Fruit fly (Drosophila melanogaster) whole organism, wandering third instar larva: Measurements from ENCODE around the gene TrpRS.

Source experiments
- Abd-B ChIP-seq: fragments of >200 bp; optimal IDR thresholded peaks from 2 replicates; lab custom pipeline; 2017; ENCODE audit warnings: missing biosample characterization, missing genetic modification characterization
- CrebA ChIP-seq: fragments of 200-800 bp; sonication (Bioruptor generic); optimal IDR thresholded peaks from 2 replicates; lab custom pipeline; 2016; ENCODE audit warnings: missing biosample characterization, mild to moderate bottlenecking, missing genetic modification characterization, borderline replicate concordance
- Dfd ChIP-seq: fragments of >200 bp; optimal IDR thresholded peaks from 2 replicates; lab custom pipeline; 2017; ENCODE audit warnings: missing biosample characterization, missing genetic modification characterization
- Dif ChIP-seq: fragments of 200-275, 200-300 bp; sonication (Bioruptor generic); optimal IDR thresholded peaks from 2 replicates; lab custom pipeline; 2018; ENCODE audit warnings: missing biosample characterization, missing genetic modification characterization; ENCODE audit not compliant: partially characterized antibody
- HLH106 ChIP-seq: fragments of 200-800 bp; optimal IDR thresholded peaks from 3 replicates; lab custom pipeline; 2019; ENCODE audit warnings: missing biosample characterization, mild to moderate bottlenecking, missing genetic modification characterization, moderate library complexity
- Hnf4 ChIP-seq: fragments of 200-800 bp; sonication (Bioruptor generic); optimal IDR thresholded peaks from 2 replicates; lab custom pipeline; 2016; ENCODE audit warnings: missing biosample characterization, mild to moderate bottlenecking, missing genetic modification characterization
- Hr83 ChIP-seq: fragments of 200-300 bp; sonication (Bioruptor generic); optimal IDR thresholded peaks from 2 replicates; lab custom pipeline; 2016; ENCODE audit warnings: missing biosample characterization, mild to moderate bottlenecking, missing genetic modification characterization, moderate library complexity; ENCODE audit not compliant: poor library complexity, severe bottlenecking
- Jra ChIP-seq: sonication (Bioruptor generic); optimal IDR thresholded peaks from 2 replicates; lab custom pipeline; 2016; ENCODE audit warnings: missing biosample characterization, missing genetic modification characterization
- Mio ChIP-seq: sonication (Bioruptor generic); optimal IDR thresholded peaks from 2 replicates; lab custom pipeline; 2016; ENCODE audit warnings: missing biosample characterization, missing genetic modification characterization
- Myc ChIP-seq: fragments of >200 bp; optimal IDR thresholded peaks from 2 replicates; lab custom pipeline; 2017
- N ChIP-seq: fragments of >200 bp; optimal IDR thresholded peaks from 2 replicates; lab custom pipeline; 2018; ENCODE audit warnings: missing biosample characterization, missing external identifiers, missing genetic modification characterization
- OdsH ChIP-seq: fragments of 200-800 bp; sonication (Bioruptor generic); optimal IDR thresholded peaks from 2 replicates; lab custom pipeline; 2016; ENCODE audit warnings: missing biosample characterization, mild to moderate bottlenecking, missing genetic modification characterization
- Rel ChIP-seq, 2 experiments: fragments of 200-800 bp; sonication (Bioruptor generic) in 1 of 2; optimal IDR thresholded peaks; 2 replicates in 1 of 2; 3 replicates in 1 of 2; lab custom pipeline; 2016 to 2019; ENCODE audit warnings: mild to moderate bottlenecking in 2 of 2, missing biosample characterization in 2 of 2, missing genetic modification characterization in 2 of 2, moderate library complexity in 1 of 2
- Sp1 ChIP-seq: fragments of 200-800 bp; sonication (Bioruptor generic); optimal IDR thresholded peaks from 3 replicates; lab custom pipeline; 2019; ENCODE audit warnings: missing biosample characterization, mild to moderate bottlenecking, missing genetic modification characterization, moderate library complexity
- Vsx2 ChIP-seq: fragments of 200-300, 225-300 bp; sonication (Bioruptor generic); optimal IDR thresholded peaks from 2 replicates; lab custom pipeline; 2018; ENCODE audit warnings: missing biosample characterization, missing genetic modification characterization; ENCODE audit not compliant: partially characterized antibody
- br ChIP-seq: fragments of 200-800 bp; sonication (Bioruptor generic); optimal IDR thresholded peaks from 2 replicates; lab custom pipeline; 2016; ENCODE audit warnings: missing biosample characterization, missing genetic modification characterization
- dl ChIP-seq, 2 experiments: fragments of 175-275, 200-275 bp in 1 of 2; fragments of 200-275 bp in 1 of 2; sonication (Bioruptor generic); optimal IDR thresholded peaks; lab custom pipeline; 2018; ENCODE audit warnings: mild to moderate bottlenecking in 2 of 2, missing biosample characterization in 2 of 2, missing genetic modification characterization in 2 of 2, moderate library complexity in 2 of 2; ENCODE audit not compliant: partially characterized antibody in 2 of 2, insufficient read depth in 1 of 2
- dmrt93B ChIP-seq: fragments of 200-800 bp; sonication (Bioruptor generic); optimal IDR thresholded peaks from 2 replicates; lab custom pipeline; 2018; ENCODE audit warnings: missing biosample characterization, mild to moderate bottlenecking, missing genetic modification characterization
- ey ChIP-seq: fragments of 200-800 bp; sonication (Bioruptor generic); optimal IDR thresholded peaks from 2 replicates; lab custom pipeline; 2016; ENCODE audit warnings: missing biosample characterization, missing genetic modification characterization
- foxo ChIP-seq, 2 experiments: fragments of 200-800 bp; sonication (Bioruptor generic); optimal IDR thresholded peaks; 2 replicates in 1 of 2; 3 replicates in 1 of 2; lab custom pipeline; 2016 to 2017; ENCODE audit warnings: missing biosample characterization in 2 of 2, missing genetic modification characterization in 2 of 2
- fru ChIP-seq: fragments of 200-800 bp; sonication (Bioruptor generic); optimal IDR thresholded peaks from 3 replicates; lab custom pipeline; 2016; ENCODE audit warnings: missing biosample characterization, mild to moderate bottlenecking, missing genetic modification characterization
- h ChIP-seq: fragments of 200-800 bp; sonication (Bioruptor generic); optimal IDR thresholded peaks from 3 replicates; lab custom pipeline; 2016; ENCODE audit warnings: missing biosample characterization, mild to moderate bottlenecking, missing genetic modification characterization
- jim ChIP-seq: fragments of 175-275, 200-325 bp; sonication (Bioruptor generic); optimal IDR thresholded peaks from 2 replicates; lab custom pipeline; 2016; ENCODE audit warnings: missing biosample characterization, mild to moderate bottlenecking, missing genetic modification characterization
- lola ChIP-seq: fragments of >200 bp; optimal IDR thresholded peaks from 2 replicates; lab custom pipeline; 2017; ENCODE audit warnings: missing biosample characterization, missing genetic modification characterization
- pan ChIP-seq: fragments of >200 bp; optimal IDR thresholded peaks from 2 replicates; lab custom pipeline; 2017
- psq ChIP-seq: fragments of 200-800 bp; sonication (Bioruptor generic); optimal IDR thresholded peaks from 3 replicates; lab custom pipeline; 2017; ENCODE audit warnings: missing biosample characterization, mild to moderate bottlenecking, missing genetic modification characterization, moderate library complexity
- rgr ChIP-seq: fragments of 200-800 bp; sonication (Bioruptor generic); optimal IDR thresholded peaks from 3 replicates; lab custom pipeline; 2016; ENCODE audit warnings: missing biosample characterization, mild to moderate bottlenecking, missing genetic modification characterization
- sv ChIP-seq: fragments of 200-800 bp; sonication (Bioruptor generic); optimal IDR thresholded peaks from 3 replicates; lab custom pipeline; 2016; ENCODE audit warnings: missing biosample characterization, missing genetic modification characterization
- usp ChIP-seq: fragments of >200 bp; optimal IDR thresholded peaks from 2 replicates; lab custom pipeline; 2017; ENCODE audit warnings: missing biosample characterization, missing genetic modification characterization

Gene TrpRS

dm6 chr3R:9226146-9226545, 40.6 kb downstream of the TrpRS start:
- peak; percentile 8 for TF ChIP-seq fru (GFP tag; lab: Kevin White, UChicago)
- no peak for TF ChIP-seq Rel (GFP tag; optimal IDR thresholded peaks at IDR 0.05; lab: Kevin White, UChicago)
- no peak for TF ChIP-seq Rel (tag; optimal IDR thresholded peaks at IDR 0.05; lab: Kevin White, UChicago)
- TF ChIP-seq Vsx2 (GFP tag; lab: Kevin White, UChicago): peak; percentile 3

- TF ChIP-seq Mio (GFP tag; lab: Kevin White, UChicago) (no peak), h (GFP tag; lab: Kevin White, UChicago) (peak; percentile 17), OdsH (GFP tag; lab: Kevin White, UChicago) (peak; percentile 8), rgr (peak; percentile 1), Dif (GFP tag; lab: Kevin White, UChicago) (no peak), Jra (GFP tag; lab: Kevin White, UChicago) (no peak), Myc (lab: Kevin White, UChicago) (no peak), psq (GFP tag; lab: Kevin White, UChicago) (peak; percentile 5), lola (GFP tag; lab: Kevin White, UChicago) (no peak), sv (GFP tag; lab: Kevin White, UChicago) (peak; percentile 47), dmrt93B (GFP tag; lab: Kevin White, UChicago) (no peak), CrebA (GFP tag; lab: Kevin White, UChicago) (no peak), pan (lab: Kevin White, UChicago) (no peak), foxo (GFP tag; optimal IDR thresholded peaks at IDR 0.05; lab: Kevin White, UChicago) (peak in 1 of 2 experiments; percentile 23)
These were observed 41.9 kb downstream of the TrpRS start for dm6 chr3R:9224807-9225206.

- TF ChIP-seq Hr83 (no peak), Dfd (GFP tag; lab: Kevin White, UChicago) (no peak), HLH106 (no peak)
These were observed 44.3 kb downstream of the TrpRS start for dm6 chr3R:9222355-9222754.

- TF ChIP-seq Hnf4 (GFP tag; lab: Kevin White, UChicago) (no peak), Sp1 (GFP tag; lab: Kevin White, UChicago) (no peak), HLH106 (peak; percentile 5), ey (GFP tag; lab: Kevin White, UChicago) (peak; percentile 18), N (GFP tag; lab: Kevin White, UChicago) (no peak), Mio (GFP tag; lab: Kevin White, UChicago) (no peak), sv (GFP tag; lab: Kevin White, UChicago) (peak; percentile 29), lola (GFP tag; lab: Kevin White, UChicago) (no peak), br (GFP tag; lab: Kevin White, UChicago) (peak; percentile 33), OdsH (GFP tag; lab: Kevin White, UChicago) (peak; percentile 9), psq (GFP tag; lab: Kevin White, UChicago) (peak; percentile 96), rgr (peak; percentile 43), Abd-B (GFP tag; lab: Kevin White, UChicago) (no peak), h (GFP tag; lab: Kevin White, UChicago) (peak; percentile 25), fru (GFP tag; lab: Kevin White, UChicago) (peak; percentile 56), foxo (GFP tag; optimal IDR thresholded peaks at IDR 0.05; lab: Kevin White, UChicago) (peak in 1 of 2 experiments; percentile 30), usp (GFP tag; lab: Kevin White, UChicago) (no peak)
These were observed 46.4 kb downstream of the TrpRS start for dm6 chr3R:9220064-9220864.

dm6 chr3R:9217607-9218006, 49.1 kb downstream of the TrpRS start:
- no peak for TF ChIP-seq fru (GFP tag; lab: Kevin White, UChicago)

dm6 chr3R:9215551-9215950, 51.2 kb downstream of the TrpRS start:
- no peak for TF ChIP-seq jim (GFP tag; lab: Kevin White, UChicago)
- TF ChIP-seq dl (GFP tag; optimal IDR thresholded peaks at IDR 0.05; lab: Kevin White, UChicago; ENCODE audit: insufficient read depth in 1 of 2, partially characterized antibody in 2 of 2): no peak
- no peak for TF ChIP-seq Vsx2 (GFP tag; lab: Kevin White, UChicago)
- TF ChIP-seq lola (GFP tag; lab: Kevin White, UChicago): no peak
- no peak for TF ChIP-seq psq (GFP tag; lab: Kevin White, UChicago)
